Worm (Caenorhabditis elegans) whole organism, late embryonic: ENCODE results near the gene H10E21.5.

Source experiments
- C08G9.2 ChIP-seq: sonication (generic microtip); optimal IDR thresholded peaks from 2 replicates; lab custom pipeline; 2016; ENCODE audit warnings: mild to moderate bottlenecking, missing genetic modification characterization, moderate library complexity, missing compliant biosample characterization
- K09A11.1 ChIP-seq: sonication (generic microtip); optimal IDR thresholded peaks from 2 replicates; lab custom pipeline; 2017; ENCODE audit warnings: antibody characterized with exemption, mild to moderate bottlenecking, missing genetic modification characterization, missing compliant biosample characterization; ENCODE audit not compliant: insufficient read depth
- T23F11.4 ChIP-seq: fragments of 200-800 bp; sonication (Bioruptor generic); optimal IDR thresholded peaks from 2 replicates; lab custom pipeline; 2018; ENCODE audit warnings: mild to moderate bottlenecking, missing genetic modification characterization, missing compliant biosample characterization
- Y22D7AL.16 ChIP-seq: sonication (generic microtip); optimal IDR thresholded peaks from 2 replicates; lab custom pipeline; 2016; ENCODE audit warnings: missing genetic modification characterization, missing compliant biosample characterization
- ahr-1 ChIP-seq: sonication (generic microtip); optimal IDR thresholded peaks from 2 replicates; lab custom pipeline; 2016; ENCODE audit warnings: missing genetic modification characterization, missing compliant biosample characterization
- ceh-14 ChIP-seq: sonication (generic microtip); optimal IDR thresholded peaks from 2 replicates; lab custom pipeline; 2016; ENCODE audit warnings: missing genotype, missing genetic modification characterization, missing compliant biosample characterization
- ceh-2 ChIP-seq: sonication (generic microtip); optimal IDR thresholded peaks from 2 replicates; lab custom pipeline; 2016; ENCODE audit warnings: missing genotype, missing genetic modification characterization, missing compliant biosample characterization
- ceh-31 ChIP-seq: sonication (generic microtip); optimal IDR thresholded peaks from 2 replicates; lab custom pipeline; 2016; ENCODE audit warnings: missing genetic modification characterization, missing compliant biosample characterization
- ceh-34 ChIP-seq: sonication (generic microtip); optimal IDR thresholded peaks from 2 replicates; lab custom pipeline; 2016; ENCODE audit warnings: mild to moderate bottlenecking, missing genetic modification characterization, missing compliant biosample characterization
- ceh-45 ChIP-seq: fragments of 200-800 bp; sonication (Bioruptor generic); IDR thresholded peaks from 2 replicates; pipeline ENCODE4 v1.3.6; 2022; ENCODE audit warnings: missing genetic modification reagents, missing genetic modification characterization, missing compliant biosample characterization
- ceh-6 ChIP-seq: fragments of 200-800 bp; sonication (Bioruptor generic); optimal IDR thresholded peaks from 2 replicates; lab custom pipeline; 2018; ENCODE audit warnings: mild to moderate bottlenecking, missing genetic modification characterization, missing compliant biosample characterization
- che-1 ChIP-seq: sonication (generic microtip); optimal IDR thresholded peaks from 2 replicates; lab custom pipeline; 2016; ENCODE audit warnings: mild to moderate bottlenecking, missing genetic modification characterization, missing compliant biosample characterization
- elt-2 ChIP-seq: sonication (generic microtip); optimal IDR thresholded peaks from 2 replicates; lab custom pipeline; 2016; ENCODE audit warnings: missing genetic modification reagents, missing genetic modification characterization, missing compliant biosample characterization
- elt-4 ChIP-seq: sonication (generic microtip); optimal IDR thresholded peaks from 2 replicates; lab custom pipeline; 2016; ENCODE audit warnings: missing genetic modification characterization, missing compliant biosample characterization
- ets-4 ChIP-seq: sonication (generic microtip); optimal IDR thresholded peaks from 2 replicates; lab custom pipeline; 2016; ENCODE audit warnings: missing genetic modification characterization, missing compliant biosample characterization
- eyg-1 ChIP-seq: sonication (generic microtip); optimal IDR thresholded peaks from 2 replicates; lab custom pipeline; 2016; ENCODE audit warnings: missing genotype, missing genetic modification characterization, missing compliant biosample characterization
- fkh-6 ChIP-seq: sonication (generic microtip); optimal IDR thresholded peaks from 2 replicates; lab custom pipeline; 2016; ENCODE audit warnings: missing genetic modification characterization, missing compliant biosample characterization
- hlh-15 ChIP-seq: sonication (generic microtip); optimal IDR thresholded peaks from 2 replicates; lab custom pipeline; 2016; ENCODE audit warnings: missing genetic modification characterization, missing compliant biosample characterization
- hlh-30 ChIP-seq: sonication (generic microtip); optimal IDR thresholded peaks from 2 replicates; lab custom pipeline; 2017; ENCODE audit warnings: antibody characterized with exemption, missing genetic modification characterization, missing compliant biosample characterization; ENCODE audit not compliant: insufficient read depth
- lim-6 ChIP-seq: sonication (generic microtip); optimal IDR thresholded peaks from 2 replicates; lab custom pipeline; 2016; ENCODE audit warnings: missing genetic modification characterization, missing compliant biosample characterization
- madf-2 ChIP-seq: sonication (generic microtip); optimal IDR thresholded peaks from 2 replicates; lab custom pipeline; 2017; ENCODE audit warnings: missing genetic modification characterization, missing compliant biosample characterization
- mec-3 ChIP-seq: sonication (generic microtip); optimal IDR thresholded peaks from 2 replicates; lab custom pipeline; 2016; ENCODE audit warnings: borderline replicate concordance, missing genetic modification characterization, missing compliant biosample characterization
- nhr-11 ChIP-seq: fragments of 150-350 bp; optimal IDR thresholded peaks from 2 replicates; lab custom pipeline; 2014; ENCODE audit warnings: missing biosample characterization, missing genetic modification characterization
- nhr-232 ChIP-seq: sonication (generic microtip); optimal IDR thresholded peaks from 2 replicates; lab custom pipeline; 2016; ENCODE audit warnings: missing genetic modification characterization, missing compliant biosample characterization
- npax-4 ChIP-seq: sonication (generic microtip); optimal IDR thresholded peaks from 2 replicates; lab custom pipeline; 2016; ENCODE audit warnings: missing genetic modification characterization, missing compliant biosample characterization
- odd-2 ChIP-seq: sonication (generic microtip); optimal IDR thresholded peaks from 2 replicates; lab custom pipeline; 2017; ENCODE audit warnings: antibody characterized with exemption, mild to moderate bottlenecking, missing genetic modification characterization, missing compliant biosample characterization
- pha-2 ChIP-seq: sonication (generic microtip); optimal IDR thresholded peaks from 2 replicates; lab custom pipeline; 2017; ENCODE audit warnings: mild to moderate bottlenecking, missing genetic modification characterization, missing compliant biosample characterization
- pha-4 ChIP-seq: fragments of 150-350 bp; optimal IDR thresholded peaks from 2 replicates; lab custom pipeline; 2018; ENCODE audit warnings: missing biosample characterization, missing genetic modification reagents, missing genetic modification characterization
- pqm-1 ChIP-seq: sonication (generic microtip); optimal IDR thresholded peaks from 2 replicates; lab custom pipeline; 2016; ENCODE audit warnings: missing genetic modification characterization, missing compliant biosample characterization
- pros-1 ChIP-seq: fragments of 150-350 bp; optimal IDR thresholded peaks from 2 replicates; lab custom pipeline; 2014; ENCODE audit warnings: missing biosample characterization, missing genetic modification reagents, missing genetic modification characterization
- ref-2 ChIP-seq: sonication (generic microtip); optimal IDR thresholded peaks from 2 replicates; lab custom pipeline; 2016; ENCODE audit warnings: missing genetic modification characterization, missing compliant biosample characterization
- rnt-1 ChIP-seq: sonication (generic microtip); optimal IDR thresholded peaks from 2 replicates; lab custom pipeline; 2016; ENCODE audit warnings: missing genetic modification characterization, missing compliant biosample characterization
- sdc-2 ChIP-seq: sonication (generic microtip); optimal IDR thresholded peaks from 2 replicates; lab custom pipeline; 2016; ENCODE audit warnings: missing genotype, missing genetic modification characterization, missing compliant biosample characterization
- sox-2 ChIP-seq: fragments of 200-800 bp; sonication (Bioruptor generic); IDR thresholded peaks from 2 replicates; pipeline ENCODE4 v1.3.6; 2022; ENCODE audit warnings: missing genetic modification reagents, missing genetic modification characterization, missing compliant biosample characterization
- sox-4 ChIP-seq: sonication (generic microtip); optimal IDR thresholded peaks from 2 replicates; lab custom pipeline; 2017; ENCODE audit warnings: mild to moderate bottlenecking, missing genetic modification characterization, inconsistent platforms, missing compliant biosample characterization
- tbx-2 ChIP-seq: sonication (generic microtip); optimal IDR thresholded peaks from 2 replicates; lab custom pipeline; 2016; ENCODE audit warnings: missing genetic modification characterization, missing compliant biosample characterization
- unc-42 ChIP-seq: sonication (generic microtip); optimal IDR thresholded peaks from 2 replicates; lab custom pipeline; 2016; ENCODE audit warnings: missing genotype, missing genetic modification characterization, missing compliant biosample characterization
- unc-55 ChIP-seq: sonication (generic microtip); optimal IDR thresholded peaks from 2 replicates; lab custom pipeline; 2017; ENCODE audit warnings: missing biosample characterization, missing genetic modification reagents, missing genetic modification characterization
- zip-5 ChIP-seq: sonication (generic microtip); optimal IDR thresholded peaks from 2 replicates; lab custom pipeline; 2016; ENCODE audit warnings: missing genetic modification characterization, missing compliant biosample characterization
- ztf-16 ChIP-seq: sonication (generic microtip); optimal IDR thresholded peaks from 2 replicates; lab custom pipeline; 2017; ENCODE audit warnings: missing genetic modification characterization, missing compliant biosample characterization

H10E21.5 gene

DNA sequence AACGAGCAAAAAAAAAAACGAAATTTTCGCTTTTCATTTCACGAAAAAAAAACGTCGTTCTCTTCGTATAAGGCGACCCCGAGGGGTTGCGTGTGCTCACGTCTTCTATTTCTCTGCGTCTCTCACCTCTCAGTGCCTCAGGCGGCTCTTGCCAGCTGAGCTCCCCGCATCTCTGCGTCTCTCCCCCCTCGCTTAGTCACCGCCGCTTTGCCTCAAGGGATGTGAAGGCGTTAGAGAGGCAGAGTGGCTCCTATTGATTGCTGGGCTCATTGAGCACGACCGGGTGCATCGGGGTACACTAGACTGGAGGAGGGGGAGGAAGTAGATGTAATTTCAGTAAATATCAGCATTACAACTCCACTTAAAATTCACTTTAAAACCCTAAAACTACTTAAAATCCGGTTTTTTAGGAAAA is 1.8 kb upstream of the H10E21.5 start (continued):
- TF ChIP-seq elt-4 (tag; lab: Kevin White, UChicago): no peak
- no peak for TF ChIP-seq odd-2 (tag; lab: Kevin White, UChicago)
- no peak for TF ChIP-seq eyg-1
- no peak for TF ChIP-seq ahr-1
- no peak for TF ChIP-seq nhr-232 (tag; lab: Kevin White, UChicago)
- TF ChIP-seq npax-4: no peak
- no peak for TF ChIP-seq pqm-1 (tag; lab: Kevin White, UChicago)
- no peak for TF ChIP-seq pha-2 (tag; lab: Kevin White, UChicago)
- no peak for TF ChIP-seq mec-3 (tag; lab: Kevin White, UChicago)
- TF ChIP-seq unc-55 (GFP tag; lab: Kevin White, UChicago): peak; percentile 38
- TF ChIP-seq T23F11.4: no peak
- TF ChIP-seq lim-6 (tag; lab: Kevin White, UChicago): no peak
- no peak for TF ChIP-seq che-1 (tag; lab: Kevin White, UChicago)
- no peak for TF ChIP-seq Y22D7AL.16 (tag; lab: Kevin White, UChicago)
- TF ChIP-seq unc-42 (tag; lab: Kevin White, UChicago): peak; percentile 69
- TF ChIP-seq K09A11.1 (tag; lab: Kevin White, UChicago): no peak
- TF ChIP-seq ceh-34 (tag; lab: Kevin White, UChicago): peak; percentile 69
- TF ChIP-seq ztf-16 (tag; lab: Kevin White, UChicago): no peak
- peak; percentile 70 for TF ChIP-seq ceh-31 (tag; lab: Kevin White, UChicago)
- TF ChIP-seq elt-2 (tag; lab: Kevin White, UChicago): no peak
- no peak for TF ChIP-seq madf-2 (tag; lab: Kevin White, UChicago)
- TF ChIP-seq pros-1: no peak
- TF ChIP-seq nhr-11 (tag; lab: Kevin White, UChicago): no peak
- TF ChIP-seq ref-2 (tag; lab: Kevin White, UChicago): peak; percentile 17
- no peak for TF ChIP-seq ets-4 (tag; lab: Kevin White, UChicago)
- no peak for TF ChIP-seq hlh-15
- TF ChIP-seq hlh-30 (tag; lab: Kevin White, UChicago): peak; percentile 77

DNA sequence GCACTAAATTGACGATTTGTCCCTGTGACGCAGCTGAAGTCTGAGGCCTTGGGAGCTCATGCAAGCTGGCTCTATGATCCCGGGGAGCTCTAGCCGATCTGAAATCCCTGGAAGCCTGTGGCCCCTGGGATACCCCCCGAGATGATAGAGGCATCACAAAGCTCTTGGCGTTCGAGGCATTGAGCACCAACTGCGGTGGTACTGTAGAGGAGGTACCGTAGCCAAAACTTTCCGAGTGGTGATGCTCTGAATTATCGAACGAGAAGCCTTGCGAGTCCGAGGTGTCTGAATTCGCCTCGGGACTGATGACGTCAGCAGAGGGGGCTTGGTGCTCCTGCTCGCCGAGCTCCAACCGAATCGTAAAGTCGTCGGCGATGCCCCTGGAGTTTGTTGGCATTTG is 2.5 kb downstream of the H10E21.5 start:
- TF ChIP-seq pha-4 (tag; lab: Kevin White, UChicago) (no peak), elt-4 (tag; lab: Kevin White, UChicago) (peak; percentile 62), zip-5 (tag; lab: Kevin White, UChicago) (no peak)

DNA sequence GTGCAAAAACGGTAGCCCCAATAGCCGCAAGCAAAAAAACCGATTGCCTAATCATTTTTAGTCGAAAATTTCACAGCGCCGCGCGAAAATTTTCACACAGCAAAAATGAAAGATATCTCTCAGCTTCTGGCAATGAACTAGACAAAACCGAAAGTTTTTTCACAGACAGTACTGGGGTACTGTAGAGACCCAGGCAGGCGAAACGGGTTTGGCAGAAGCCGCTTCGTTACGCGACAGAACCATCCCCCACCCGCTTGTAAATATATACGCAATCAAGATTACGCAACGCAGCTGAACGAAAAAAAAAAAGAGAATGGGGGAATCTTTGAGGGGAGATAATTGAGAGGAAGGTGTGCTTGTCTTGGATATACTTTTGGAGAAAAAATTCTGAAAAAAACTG is 4.3 kb downstream of the H10E21.5 start, which contains the start of gene H10E21.4:
TSS of gene H10E21.4 (minus strand) at position 167 of the 400 bp plus-strand sequence.
- TF ChIP-seq zip-5 (tag; lab: Kevin White, UChicago): no peak
- TF ChIP-seq rnt-1 (tag; lab: Kevin White, UChicago): no peak
- no peak for TF ChIP-seq sdc-2 (tag; lab: Kevin White, UChicago)
- TF ChIP-seq pha-4 (tag; lab: Kevin White, UChicago): no peak
- no peak for TF ChIP-seq sox-4
- no peak for TF ChIP-seq che-1 (tag; lab: Kevin White, UChicago)
- TF ChIP-seq C08G9.2 (tag; lab: Kevin White, UChicago): no peak

DNA sequence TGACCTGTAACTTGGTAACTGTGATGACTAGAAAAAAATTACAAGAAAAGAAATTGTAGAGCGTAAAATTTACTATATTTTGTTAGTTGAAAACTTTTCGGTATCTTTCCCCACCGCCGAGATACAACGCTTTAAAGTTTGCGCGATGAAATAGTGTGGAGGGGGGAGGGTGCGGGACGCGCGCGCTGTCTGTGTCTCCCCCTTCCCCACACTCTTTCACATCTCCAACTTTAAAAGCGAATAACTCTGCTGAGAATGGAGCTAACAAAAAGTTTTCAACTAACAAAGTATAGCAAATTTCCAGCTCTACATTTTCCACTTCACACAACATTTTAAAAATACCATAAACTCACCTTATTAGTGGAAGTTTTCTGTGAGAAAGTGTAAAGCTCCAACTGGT is 6.2 kb downstream of the H10E21.5 start:
- TF ChIP-seq unc-42 (tag; lab: Kevin White, UChicago) (no peak), sox-2 (GFP tag; lab: Robert Waterston, UW) (no peak), pqm-1 (tag; lab: Kevin White, UChicago) (no peak), ceh-6 (no peak), tbx-2 (tag; lab: Kevin White, UChicago) (no peak), ceh-31 (tag; lab: Kevin White, UChicago) (no peak), fkh-6 (no peak), odd-2 (tag; lab: Kevin White, UChicago) (no peak), ceh-14 (tag; lab: Kevin White, UChicago) (no peak), che-1 (tag; lab: Kevin White, UChicago) (no peak), ceh-2 (tag; lab: Kevin White, UChicago) (no peak), ceh-45 (GFP tag; lab: Robert Waterston, UW) (no peak), nhr-11 (tag; lab: Kevin White, UChicago) (no peak)
